Worm (Caenorhabditis elegans) whole organism, L1 larva: ENCODE data around the gene nlp-27.

ENCODE experiments used
- ceh-82 ChIP-seq, 3 experiments: fragments of 150-350 bp in 1 of 3; sonication (generic microtip) in 2 of 3; optimal IDR thresholded peaks; 2 replicates each; lab custom pipeline; 2014 to 2017; ENCODE audit warnings: missing biosample characterization in 3 of 3, missing genetic modification characterization in 3 of 3
- elt-3 ChIP-seq, 6 experiments: fragments of 150-350 bp in 1 of 6; sonication (generic microtip); optimal IDR thresholded peaks; 2 replicates each; lab custom pipeline; 2017 to 2018; ENCODE audit warnings: missing biosample characterization in 6 of 6, missing genetic modification characterization in 6 of 6, inconsistent platforms in 1 of 6
- fkh-10 ChIP-seq: sonication (generic microtip); optimal IDR thresholded peaks from 2 replicates; lab custom pipeline; 2017; ENCODE audit warnings: missing biosample characterization, missing genetic modification reagents, missing genetic modification characterization
- mep-1 ChIP-seq: fragments of 150-350 bp; optimal IDR thresholded peaks from 2 replicates; lab custom pipeline; 2014; ENCODE audit warnings: missing biosample characterization, missing genetic modification characterization
- nhr-76 ChIP-seq: sonication (generic microtip); optimal IDR thresholded peaks from 2 replicates; lab custom pipeline; 2017; ENCODE audit warnings: missing biosample characterization, missing genetic modification characterization
- snu-23 ChIP-seq: sonication (generic microtip); optimal IDR thresholded peaks from 2 replicates; lab custom pipeline; 2016; ENCODE audit warnings: missing genetic modification characterization, missing compliant biosample characterization
- vab-15 ChIP-seq: sonication (generic microtip); optimal IDR thresholded peaks from 2 replicates; lab custom pipeline; 2017; ENCODE audit warnings: missing genotype, mild to moderate bottlenecking, missing genetic modification characterization, missing compliant biosample characterization
- ztf-11 ChIP-seq, 2 experiments: sonication (generic microtip); optimal IDR thresholded peaks; 2 replicates each; lab custom pipeline; 2016 to 2017; ENCODE audit warnings: missing genetic modification characterization in 2 of 2, missing biosample characterization in 1 of 2, missing compliant biosample characterization in 1 of 2

DNA sequence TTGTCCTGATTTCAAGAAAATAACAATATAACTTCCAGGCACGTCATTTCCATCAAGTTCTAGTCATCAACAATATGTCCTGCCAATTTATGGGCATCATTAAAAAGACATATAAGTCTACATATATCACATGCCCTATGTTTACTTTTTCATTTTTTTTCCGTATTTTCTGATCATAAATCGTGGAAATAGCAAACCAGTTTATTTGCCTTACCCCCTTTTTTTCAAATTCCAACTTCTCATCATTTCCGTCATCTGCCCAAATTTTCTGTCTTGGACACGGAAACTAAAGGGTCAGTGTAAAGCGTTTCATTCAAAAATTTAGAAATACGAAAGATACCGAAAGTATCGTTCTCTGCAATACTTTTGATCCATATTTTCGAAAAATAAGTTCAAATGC is 3.2 kb downstream of the nlp-27 start:
- TF ChIP-seq mep-1 (tag; lab: Kevin White, UChicago) (no peak), ceh-82 (tag; optimal IDR thresholded peaks at IDR 0.05; lab: Kevin White, UChicago) (no peak), ztf-11 (tag; optimal IDR thresholded peaks at IDR 0.05; lab: Kevin White, UChicago) (no peak), nhr-76 (tag; lab: Kevin White, UChicago) (no peak), vab-15 (tag; lab: Kevin White, UChicago) (no peak), elt-3 (tag; optimal IDR thresholded peaks at IDR 0.05; lab: Kevin White, UChicago) (peak in 1 of 6 experiments; percentile 37), snu-23 (no peak), fkh-10 (GFP tag; lab: Kevin White, UChicago) (no peak)
